Worm (Caenorhabditis elegans) whole organism, L4 larva: ENCODE data around the gene ZK892.4.
A peak's percentile ranks its signal among the peaks of the same experiment; 100 is the strongest.
"Not testable (repeated sequence)": the region's sequence is repeated elsewhere in the genome, so short reads cannot be mapped to it uniquely, and the experiment has no call there.

Source experiments
- Y48G9A.11 ChIP-seq: fragments of 200-800 bp; sonication (Bioruptor generic); IDR thresholded peaks from 2 replicates; pipeline ENCODE4 v1.3.6; 2022; ENCODE audit warnings: missing genetic modification reagents, missing genetic modification characterization, missing compliant biosample characterization
- daf-12 ChIP-seq: fragments of 150-350 bp; optimal IDR thresholded peaks from 2 replicates; lab custom pipeline; 2014; ENCODE audit warnings: missing biosample characterization, missing genetic modification reagents, missing genetic modification characterization
- dmd-9 ChIP-seq: fragments of 200-800 bp; sonication (Bioruptor generic); IDR thresholded peaks from 2 replicates; pipeline ENCODE4 v1.3.6; 2022; ENCODE audit warnings: missing genetic modification reagents, missing genetic modification characterization, missing compliant biosample characterization
- gei-8 ChIP-seq: fragments of 200-800 bp; sonication (Bioruptor generic); optimal IDR thresholded peaks from 2 replicates; lab custom pipeline; 2018; ENCODE audit warnings: mild to moderate bottlenecking, missing genetic modification characterization, missing compliant biosample characterization
- hlh-11 ChIP-seq: fragments of 200-800 bp; sonication (Bioruptor generic); optimal IDR thresholded peaks from 2 replicates; lab custom pipeline; 2018; ENCODE audit warnings: mild to moderate bottlenecking, missing genetic modification characterization, missing compliant biosample characterization
- lin-13 ChIP-seq: fragments of 150-350 bp; optimal IDR thresholded peaks from 2 replicates; lab custom pipeline; 2014; ENCODE audit warnings: missing biosample characterization, missing genetic modification reagents, missing genetic modification characterization
- mdl-1 ChIP-seq, 2 experiments: fragments of 150-350 bp in 1 of 2; sonication (generic microtip) in 1 of 2; optimal IDR thresholded peaks; 2 replicates each; lab custom pipeline; 2014 to 2017; ENCODE audit warnings: missing biosample characterization in 2 of 2, missing genetic modification characterization in 2 of 2
- mep-1 ChIP-seq: fragments of 150-350 bp; sonication (generic microtip); optimal IDR thresholded peaks from 3 replicates; lab custom pipeline; 2014; ENCODE audit warnings: missing biosample characterization, missing genetic modification characterization
- nhr-28 ChIP-seq: fragments of 150-350 bp; optimal IDR thresholded peaks from 2 replicates; lab custom pipeline; 2014; ENCODE audit warnings: missing biosample characterization, missing genetic modification characterization
- nhr-76 ChIP-seq: fragments of 150-350 bp; optimal IDR thresholded peaks from 2 replicates; lab custom pipeline; 2014; ENCODE audit warnings: missing biosample characterization, missing genetic modification characterization
- unc-62 ChIP-seq, 3 experiments: fragments of 150-350 bp in 1 of 3; sonication (generic microtip); optimal IDR thresholded peaks in 2 of 3; peaks in 1 of 3; 1 replicate in 1 of 3; 2 replicates in 2 of 3; lab custom pipeline; 2014 to 2017; ENCODE audit warnings: missing biosample characterization in 3 of 3, missing genetic modification characterization in 3 of 3, missing genetic modification reagents in 3 of 3, missing genotype in 1 of 3
- vab-7 ChIP-seq: fragments of 200-800 bp; sonication (Bioruptor generic); IDR thresholded peaks from 2 replicates; pipeline ENCODE4 v1.3.6; 2022; ENCODE audit warnings: missing genetic modification reagents, missing genetic modification characterization, missing compliant biosample characterization
- zfp-3 ChIP-seq: fragments of 200-800 bp; sonication (Bioruptor generic); conservative IDR thresholded peaks from 2 replicates; pipeline ENCODE4 v1.3.6; 2022; ENCODE audit warnings: missing genetic modification reagents, missing genetic modification characterization, missing compliant biosample characterization

ce11 chrII:10033163-10033871, 27.0 kb downstream of the ZK892.4 start, which contains the start of gene mtcu-2:
- TF ChIP-seq mep-1 (tag; lab: Kevin White, UChicago) = peak; percentile 87
- not testable (repeated sequence) for TF ChIP-seq unc-62 (GFP tag; optimal IDR thresholded peaks at IDR 0.05 in 1 of 2; lab: Kevin White, UChicago); unc-62 (tag; optimal IDR thresholded peaks at IDR 0.05; lab: Kevin White, UChicago); nhr-76 (tag; lab: Kevin White, UChicago); gei-8 (GFP tag; lab: Kevin White, UChicago); daf-12 (tag; lab: Kevin White, UChicago)
- TF ChIP-seq dmd-9 (GFP tag; lab: Robert Waterston, UW) = peak; percentile 99
- TF ChIP-seq vab-7 (GFP tag; lab: Robert Waterston, UW) = peak; percentile 100
- TF ChIP-seq nhr-28 (tag; lab: Kevin White, UChicago) = peak; percentile 27
- TF ChIP-seq lin-13 (GFP tag; lab: Kevin White, UChicago) = peak; percentile 81
- peak; percentile 96 for TF ChIP-seq Y48G9A.11
- peak in 1 of 2 experiments; percentile 48 for TF ChIP-seq mdl-1 (tag; optimal IDR thresholded peaks at IDR 0.05; lab: Kevin White, UChicago)
- peak; percentile 95 for TF ChIP-seq zfp-3 (GFP tag; lab: Robert Waterston, UW)
- TF ChIP-seq hlh-11 = peak; percentile 71
